Worm (Caenorhabditis elegans): ENCODE data around the gene fat-5.

DNA sequence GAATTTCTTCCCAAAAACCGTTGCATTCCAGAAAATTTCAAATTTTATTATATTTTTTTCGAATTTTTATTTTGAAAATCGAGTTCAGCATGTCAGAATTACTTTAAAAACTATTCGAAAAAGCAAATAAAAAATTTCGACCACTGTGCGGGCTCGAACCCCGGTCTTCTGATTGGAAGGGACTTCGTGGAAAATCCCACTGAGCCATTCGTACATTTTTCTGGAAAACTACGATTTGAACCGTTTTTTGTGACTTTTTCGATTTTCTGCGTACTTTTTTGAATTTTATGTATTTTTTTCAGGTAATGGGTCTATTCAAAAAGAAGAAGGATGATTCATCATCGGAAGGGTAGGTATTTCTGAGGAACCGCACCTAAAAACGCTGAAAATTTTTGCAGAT is 30.8 kb downstream of the fat-5 start, which contains the start of gene pgp-9:
- TF ChIP-seq zip-11 (GFP tag; IDR thresholded peaks at IDR 0.05) (no peak), pha-4 (GFP tag; IDR thresholded peaks at IDR 0.05) (no peak), pha-4 (tag; optimal IDR thresholded peaks at IDR 0.05) (no peak), zag-1 (tag; optimal IDR thresholded peaks at IDR 0.05) (no peak), ZK546.5 (tag; optimal IDR thresholded peaks at IDR 0.05) (no peak), unc-130 (GFP tag; optimal IDR thresholded peaks at IDR 0.05) (no peak), ceh-20 (GFP tag; IDR thresholded peaks at IDR 0.05) (no peak)

Data from whole organism, L4 larva.